Worm (Caenorhabditis elegans) whole organism, early embryonic: ENCODE data around the gene K05F6.4.

Source experiments
- B0310.2 ChIP-seq: sonication (generic microtip); optimal IDR thresholded peaks from 2 replicates; lab custom pipeline; 2016; ENCODE audit warnings: mild to moderate bottlenecking, missing genetic modification characterization, missing compliant biosample characterization
- ama-1 ChIP-seq: fragments of 150-350 bp; optimal IDR thresholded peaks from 2 replicates; lab custom pipeline; 2014
- ceh-13 ChIP-seq: fragments of 200-800 bp; sonication (Bioruptor generic); optimal IDR thresholded peaks from 2 replicates; lab custom pipeline; 2018; ENCODE audit warnings: mild to moderate bottlenecking, missing genetic modification characterization, missing compliant biosample characterization
- flt-1 ChIP-seq: fragments of 200-800 bp; sonication (Bioruptor generic); IDR thresholded peaks from 2 replicates; pipeline ENCODE4 v1.3.6; 2022; ENCODE audit warnings: missing genetic modification characterization, missing compliant biosample characterization
- hmg-4 ChIP-seq: fragments of 200-800 bp; sonication (Bioruptor generic); optimal IDR thresholded peaks from 2 replicates; lab custom pipeline; 2018; ENCODE audit warnings: mild to moderate bottlenecking, missing genetic modification characterization, missing compliant biosample characterization
- pes-1 ChIP-seq: fragments of 200-800 bp; sonication (Bioruptor generic); IDR thresholded peaks from 2 replicates; pipeline ENCODE4 v1.3.6; 2022; ENCODE audit warnings: missing genetic modification reagents, missing genetic modification characterization, missing compliant biosample characterization
- scrt-1 ChIP-seq: fragments of 200-800 bp; sonication (Bioruptor generic); IDR thresholded peaks from 2 replicates; pipeline ENCODE4 v1.3.6; 2022; ENCODE audit warnings: missing genetic modification characterization, missing compliant biosample characterization

DNA sequence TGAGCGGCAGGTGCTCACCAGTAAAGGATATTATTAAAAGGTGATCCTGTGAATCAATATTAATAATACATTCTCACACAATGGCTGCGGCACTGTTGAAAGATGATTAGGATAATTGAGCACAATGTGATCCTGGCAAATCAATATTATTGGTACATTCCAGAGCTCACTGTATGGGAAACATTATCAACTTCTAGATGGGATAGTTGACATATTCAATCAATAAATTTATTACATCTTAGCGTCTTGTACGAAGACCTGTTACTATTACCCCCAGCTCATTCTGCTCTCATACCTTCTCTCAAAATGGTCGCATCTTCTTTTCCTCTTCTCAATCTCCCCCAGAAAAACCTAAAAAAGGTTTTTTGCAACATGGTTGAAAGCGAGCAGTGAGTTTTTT, 24.9 kb downstream of the K05F6.4 start, which contains the start of gene fbxb-49:
- TF ChIP-seq pes-1: no peak
- TF ChIP-seq ama-1 (lab: Kevin White, UChicago): no peak
- TF ChIP-seq hmg-4 (GFP tag; lab: Kevin White, UChicago): no peak
- TF ChIP-seq scrt-1 (GFP tag; lab: Robert Waterston, UW): no peak
- no peak for TF ChIP-seq flt-1 (GFP tag; lab: Robert Waterston, UW)
- TF ChIP-seq B0310.2 (tag; lab: Kevin White, UChicago): no peak
- TF ChIP-seq ceh-13 (GFP tag; lab: Kevin White, UChicago): no peak
